Worm (Caenorhabditis elegans) whole organism, young adult: ENCODE results near the gene nep-12.

Experiments
- F49E8.2 ChIP-seq: sonication (generic microtip); optimal IDR thresholded peaks from 3 replicates; lab custom pipeline; 2017; ENCODE audit warnings: missing genetic modification characterization, mild to moderate bottlenecking, missing compliant biosample characterization, antibody characterized with exemption, moderate library complexity; ENCODE audit not compliant: insufficient read depth
- F57C9.4 ChIP-seq: sonication (generic microtip); optimal IDR thresholded peaks from 2 replicates; lab custom pipeline; 2017; ENCODE audit warnings: mild to moderate bottlenecking, missing genetic modification characterization, missing compliant biosample characterization
- ama-1 ChIP-seq, 3 experiments: fragments of 150-350 bp in 1 of 3; sonication (generic microtip) in 2 of 3; optimal IDR thresholded peaks; 2 replicates each; lab custom pipeline; 2014 to 2018; ENCODE audit warnings: missing biosample characterization in 2 of 3, missing genetic modification characterization in 2 of 3, missing genetic modification reagents in 2 of 3
- ceh-58 ChIP-seq: fragments of 200-800 bp; sonication (Bioruptor generic); IDR thresholded peaks from 2 replicates; pipeline ENCODE4 v1.3.6; 2022; ENCODE audit warnings: missing genetic modification characterization, missing compliant biosample characterization
- egrh-3 ChIP-seq: fragments of 200-800 bp; sonication (Bioruptor generic); IDR thresholded peaks from 2 replicates; pipeline ENCODE4 v1.3.6; 2022; ENCODE audit warnings: missing genetic modification reagents, missing genetic modification characterization, missing compliant biosample characterization
- hrde-1 ChIP-seq: sonication (generic microtip); optimal IDR thresholded peaks from 2 replicates; lab custom pipeline; 2016; ENCODE audit warnings: missing genetic modification characterization, mild to moderate bottlenecking, missing compliant biosample characterization, moderate library complexity, missing genotype, missing genetic modification reagents, borderline replicate concordance
- nhr-90 ChIP-seq: sonication (generic microtip); optimal IDR thresholded peaks from 2 replicates; lab custom pipeline; 2016; ENCODE audit warnings: missing genotype, mild to moderate bottlenecking, missing genetic modification characterization, missing compliant biosample characterization
- snpc-4 ChIP-seq, 5 experiments: fragments of 150-350 bp in 1 of 5; sonication (generic microtip) in 4 of 5; optimal IDR thresholded peaks; 2 replicates each; lab custom pipeline; 2014 to 2018; ENCODE audit warnings: missing genetic modification characterization in 5 of 5, missing biosample characterization in 3 of 5, antibody characterized with exemption in 2 of 5, mild to moderate bottlenecking in 2 of 5, missing compliant biosample characterization in 2 of 5, missing genotype in 2 of 5, moderate library complexity in 2 of 5, missing genetic modification reagents in 1 of 5
- ztf-18 ChIP-seq: sonication (generic microtip); optimal IDR thresholded peaks from 2 replicates; lab custom pipeline; 2016; ENCODE audit warnings: missing genotype, mild to moderate bottlenecking, missing genetic modification characterization, missing compliant biosample characterization

DNA sequence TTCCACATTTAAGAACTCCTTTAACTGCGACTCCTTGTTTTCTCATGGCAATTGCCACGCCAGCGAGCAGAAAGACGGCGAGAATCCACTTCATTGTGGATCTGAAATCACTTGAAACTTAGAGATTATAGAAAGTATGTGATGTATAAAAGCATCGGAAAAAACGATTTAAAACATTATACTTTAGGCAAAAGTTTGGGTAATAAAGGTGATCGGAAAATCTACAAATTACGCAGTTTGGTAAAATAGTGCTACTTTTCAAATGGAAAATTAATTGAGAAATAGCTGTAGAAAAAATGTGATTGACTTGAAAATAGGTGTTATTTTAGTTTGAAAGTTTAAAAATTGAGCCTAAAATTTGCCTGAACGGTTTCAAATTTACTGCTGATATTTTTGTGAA, 56.6 kb downstream of the nep-12 start, which contains the start of gene ttr-41:
- TF ChIP-seq snpc-4 (GFP tag; optimal IDR thresholded peaks at IDR 0.05; lab: Kevin White, UChicago) (no peak), snpc-4 (tag; optimal IDR thresholded peaks at IDR 0.05; lab: Kevin White, UChicago) (no peak), egrh-3 (GFP tag; lab: Robert Waterston, UW) (no peak), ama-1 (optimal IDR thresholded peaks at IDR 0.05; lab: Kevin White, UChicago) (no peak), ama-1 (GFP tag; optimal IDR thresholded peaks at IDR 0.05; lab: Kevin White, UChicago) (no peak), F49E8.2 (tag; lab: Kevin White, UChicago) (no peak), ztf-18 (tag; lab: Kevin White, UChicago) (no peak), F57C9.4 (tag; lab: Kevin White, UChicago) (no peak), nhr-90 (no peak), hrde-1 (no peak), ceh-58 (GFP tag; lab: Robert Waterston, UW) (no peak)
